Worm (Caenorhabditis elegans): ENCODE results near the gene C55A1.7.
"Not testable (repeated sequence)": the region's sequence is repeated elsewhere in the genome, so short reads cannot be mapped to it uniquely, and the experiment has no call there.

Gene C55A1.7

DNA sequence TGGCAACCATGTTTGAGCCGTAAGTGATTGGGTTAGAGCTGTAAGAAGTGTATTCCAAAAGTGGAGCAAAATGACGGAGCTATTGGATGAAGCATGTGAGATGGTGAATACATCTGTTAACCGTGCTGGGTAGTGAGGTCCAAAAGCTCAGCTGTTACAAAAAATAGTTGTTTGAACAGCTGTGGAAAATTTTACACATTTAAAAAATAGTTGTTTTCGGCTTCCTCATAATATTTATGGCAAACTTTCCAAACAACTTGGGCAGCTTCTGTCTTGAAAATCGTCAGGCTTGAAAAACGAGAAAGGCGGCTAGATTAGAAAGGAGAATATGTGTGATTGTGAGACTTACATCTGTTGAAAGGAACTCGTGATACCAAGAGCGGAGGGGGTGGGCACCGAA is 42.4 kb downstream of the C55A1.7 start, which contains the start of gene fbxa-154:
Gene fbxa-154 (minus strand): TSS at position 101 of the 400 bp plus-strand sequence.
- TF ChIP-seq him-1 (tag; optimal IDR thresholded peaks at IDR 0.05) (no peak), dao-5 (tag; optimal IDR thresholded peaks at IDR 0.05) (no peak), W03F9.2 (tag; optimal IDR thresholded peaks at IDR 0.05) (no peak)

DNA sequence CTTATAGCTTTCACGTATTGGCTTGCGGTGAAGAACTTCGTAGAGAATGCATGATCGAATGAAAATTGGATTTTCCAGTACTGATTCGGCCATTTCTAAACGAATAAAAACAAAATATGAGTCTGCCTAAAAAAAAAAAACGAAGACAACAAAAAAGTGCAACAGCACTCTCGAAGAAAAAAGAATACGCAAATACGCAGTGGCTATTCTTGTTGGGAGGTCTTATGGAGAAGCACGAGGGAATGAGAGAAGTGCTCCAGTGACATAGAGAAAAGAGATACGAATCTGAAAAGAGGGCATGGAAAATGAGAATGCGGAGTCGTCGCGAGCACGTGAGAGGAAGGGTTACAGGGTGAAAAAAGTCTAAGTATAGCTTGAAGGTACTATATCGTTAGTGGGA is 45.2 kb downstream of the C55A1.7 start, which contains the start of gene fbxa-152:
Gene fbxa-152 (minus strand): TSS at position 101 of the 400 bp plus-strand sequence.
- TF ChIP-seq dao-5 (tag; optimal IDR thresholded peaks at IDR 0.05) (no peak), him-1 (tag; optimal IDR thresholded peaks at IDR 0.05) (no peak), W03F9.2 (tag; optimal IDR thresholded peaks at IDR 0.05) (no peak)

DNA sequence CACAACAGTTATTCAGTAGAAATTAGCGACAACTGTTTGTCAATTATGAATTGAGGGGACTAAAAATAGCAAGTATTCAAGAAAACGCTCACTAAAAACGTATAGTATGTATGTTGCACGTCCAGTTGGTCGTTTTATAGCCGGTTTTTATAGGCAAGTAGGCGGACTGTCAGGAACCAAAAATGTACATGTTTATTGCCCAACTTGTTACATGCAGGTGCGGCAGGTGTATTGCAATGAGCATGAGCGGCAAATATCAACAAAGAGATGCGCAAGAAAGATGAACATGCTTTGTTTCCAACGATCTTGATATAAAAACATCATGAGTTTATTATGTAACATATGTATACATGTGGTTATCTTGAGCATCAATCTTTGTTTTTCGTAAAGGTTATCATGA is 47.7 kb downstream of the C55A1.7 start, which contains the start of gene B0391.14:
Gene B0391.14 (minus strand): TSS at position 101 of the 400 bp plus-strand sequence.
- not testable (repeated sequence) for TF ChIP-seq W03F9.2, him-1, dao-5 (tag; optimal IDR thresholded peaks at IDR 0.05)
